Worm (Caenorhabditis elegans): ENCODE data around the gene F54D5.9.

F54D5.9 gene

ce11 chrII:11577861-11578260, 33.2 kb upstream of the F54D5.9 start:
- TF ChIP-seq lsy-2 (tag; optimal IDR thresholded peaks at IDR 0.05), result no peak

ce11 chrII:11577397-11577796, 32.8 kb upstream of the F54D5.9 start, which contains the start of gene pcs-1:
TSS of gene pcs-1 (minus strand) at chrII:11577740.
- TF ChIP-seq ama-1 (optimal IDR thresholded peaks at IDR 0.05), result no peak
- no peak for TF ChIP-seq Y55F3AM.14 (GFP tag; optimal IDR thresholded peaks at IDR 0.05)
- TF ChIP-seq nhr-129 (tag; optimal IDR thresholded peaks at IDR 0.05), result peak; percentile 15
- TF ChIP-seq alr-1 (tag; optimal IDR thresholded peaks at IDR 0.05), result no peak
- no peak for TF ChIP-seq nhr-77 (tag; optimal IDR thresholded peaks at IDR 0.05)
- no peak for TF ChIP-seq unc-62 (GFP tag; optimal IDR thresholded peaks at IDR 0.05)
- no peak for TF ChIP-seq peb-1 (tag; optimal IDR thresholded peaks at IDR 0.05)
- TF ChIP-seq ztf-11 (tag; optimal IDR thresholded peaks at IDR 0.05), result no peak
- TF ChIP-seq ceh-82 (tag; optimal IDR thresholded peaks at IDR 0.05), result no peak
- TF ChIP-seq gmeb-1 (tag; optimal IDR thresholded peaks at IDR 0.05), result no peak
- TF ChIP-seq lin-13 (GFP tag; optimal IDR thresholded peaks at IDR 0.05), result peak; percentile 3
- TF ChIP-seq fos-1 (tag; optimal IDR thresholded peaks at IDR 0.05), result peak; percentile 67
- no peak for TF ChIP-seq ZK546.5 (tag; optimal IDR thresholded peaks at IDR 0.05)

- TF ChIP-seq nhr-6 (tag; optimal IDR thresholded peaks at IDR 0.05) (no peak), nhr-10 (tag; optimal IDR thresholded peaks at IDR 0.05) (no peak), sem-4 (tag; optimal IDR thresholded peaks at IDR 0.05) (no peak), snpc-4 (tag; optimal IDR thresholded peaks at IDR 0.05) (no peak), alr-1 (tag; optimal IDR thresholded peaks at IDR 0.05) (no peak), ztf-1 (GFP tag; conservative IDR thresholded peaks at IDR 0.05) (no peak), zag-1 (tag; optimal IDR thresholded peaks at IDR 0.05) (no peak), F13H6.1 (tag; optimal IDR thresholded peaks at IDR 0.05) (no peak), ztf-11 (tag; optimal IDR thresholded peaks at IDR 0.05) (no peak), elt-1 (tag; optimal IDR thresholded peaks at IDR 0.05) (no peak), nhr-21 (tag; optimal IDR thresholded peaks at IDR 0.05) (no peak), gmeb-1 (tag; optimal IDR thresholded peaks at IDR 0.05) (no peak), mbf-1 (tag; optimal IDR thresholded peaks at IDR 0.05) (no peak), fos-1 (tag; optimal IDR thresholded peaks at IDR 0.05) (no peak), ceh-82 (tag; optimal IDR thresholded peaks at IDR 0.05) (no peak), unc-55 (GFP tag; optimal IDR thresholded peaks at IDR 0.05) (no peak), ztf-4 (tag; optimal IDR thresholded peaks at IDR 0.05) (no peak), nhr-129 (tag; optimal IDR thresholded peaks at IDR 0.05) (no peak)
Observed at ce11 chrII:11572944-11573343, 28.3 kb upstream of the F54D5.9 start, which contains the start of gene F54D5.2. TSS of gene F54D5.2 (plus strand) at chrII:11573180.

- TF ChIP-seq fos-1 (tag; optimal IDR thresholded peaks at IDR 0.05), result peak; percentile 87
- no peak for TF ChIP-seq lin-13 (GFP tag; optimal IDR thresholded peaks at IDR 0.05)
Observed at ce11 chrII:11571260-11571854, 26.7 kb upstream of the F54D5.9 start, which contains the start of gene F54D5.3. TSS of gene F54D5.3 (plus strand) at chrII:11571805.

ce11 chrII:11569213-11569868, 24.7 kb upstream of the F54D5.9 start, which contains the start of the genes F54D5.23 and F54D5.4:
TSS of gene F54D5.23 (minus strand) at chrII:11569287.
TSS of gene F54D5.4 (plus strand) at chrII:11569818.
- TF ChIP-seq nhr-237 (tag; optimal IDR thresholded peaks at IDR 0.05) (no peak), unc-55 (GFP tag; optimal IDR thresholded peaks at IDR 0.05) (no peak), fos-1 (tag; optimal IDR thresholded peaks at IDR 0.05) (peak; percentile 82), Y55F3AM.14 (GFP tag; optimal IDR thresholded peaks at IDR 0.05) (no peak)

ce11 chrII:11568670-11569069, 24.0 kb upstream of the F54D5.9 start:
- TF ChIP-seq nhr-6 (tag; optimal IDR thresholded peaks at IDR 0.05) (no peak), fos-1 (tag; optimal IDR thresholded peaks at IDR 0.05) (no peak), sma-9 (GFP tag; optimal IDR thresholded peaks at IDR 0.05) (no peak), sma-9 (tag; optimal IDR thresholded peaks at IDR 0.05) (no peak), ceh-16 (tag; optimal IDR thresholded peaks at IDR 0.05) (no peak), elt-3 (tag; optimal IDR thresholded peaks at IDR 0.05) (no peak), nhr-23 (tag; optimal IDR thresholded peaks at IDR 0.05) (no peak), egl-27 (tag; optimal IDR thresholded peaks at IDR 0.05) (no peak), zag-1 (tag; optimal IDR thresholded peaks at IDR 0.05) (no peak), lin-39 (tag; optimal IDR thresholded peaks at IDR 0.05) (no peak), nhr-11 (tag; optimal IDR thresholded peaks at IDR 0.05) (no peak), mab-5 (tag; optimal IDR thresholded peaks at IDR 0.05) (no peak), nhr-77 (tag; optimal IDR thresholded peaks at IDR 0.05) (no peak), ztf-11 (tag; optimal IDR thresholded peaks at IDR 0.05) (no peak), unc-62 (GFP tag; optimal IDR thresholded peaks at IDR 0.05) (no peak), ztf-4 (tag; optimal IDR thresholded peaks at IDR 0.05) (no peak), elt-1 (tag; optimal IDR thresholded peaks at IDR 0.05) (no peak), unc-39 (tag; optimal IDR thresholded peaks at IDR 0.05) (no peak)
